Worm (Caenorhabditis elegans) whole organism, L3 larva: ENCODE measurements around the gene tag-10.

ENCODE experiments used
- aly-2 ChIP-seq: fragments of 150-350 bp; optimal IDR thresholded peaks from 2 replicates; lab custom pipeline; 2014; ENCODE audit warnings: missing biosample characterization, missing genetic modification characterization
- ceh-82 ChIP-seq: fragments of 150-350 bp; optimal IDR thresholded peaks from 2 replicates; lab custom pipeline; 2014; ENCODE audit warnings: missing biosample characterization, missing genetic modification characterization
- ceh-9 ChIP-seq: sonication (generic microtip); optimal IDR thresholded peaks from 2 replicates; lab custom pipeline; 2018; ENCODE audit warnings: missing biosample characterization, missing genetic modification characterization
- daf-12 ChIP-seq: fragments of 150-350 bp; optimal IDR thresholded peaks from 2 replicates; lab custom pipeline; 2014; ENCODE audit warnings: missing biosample characterization, missing genetic modification reagents, missing genetic modification characterization
- elt-3 ChIP-seq, 3 experiments: fragments of 150-350 bp in 1 of 3; sonication (generic microtip) in 2 of 3; optimal IDR thresholded peaks; 2 replicates in 2 of 3; 4 replicates in 1 of 3; lab custom pipeline; 2014 to 2017; ENCODE audit warnings: missing biosample characterization in 3 of 3, missing genetic modification characterization in 3 of 3
- fkh-10 ChIP-seq: sonication (generic microtip); optimal IDR thresholded peaks from 2 replicates; lab custom pipeline; 2017; ENCODE audit warnings: missing biosample characterization, missing genetic modification reagents, missing genetic modification characterization
- jun-1 ChIP-seq: fragments of 150-350 bp; optimal IDR thresholded peaks from 2 replicates; lab custom pipeline; 2014; ENCODE audit warnings: missing biosample characterization, missing genetic modification reagents, missing genetic modification characterization
- lin-39 ChIP-seq: fragments of 150-350 bp; optimal IDR thresholded peaks from 2 replicates; lab custom pipeline; 2018; ENCODE audit warnings: missing biosample characterization, missing genetic modification reagents, missing genetic modification characterization
- nfya-1 ChIP-seq: sonication (generic microtip); optimal IDR thresholded peaks from 2 replicates; lab custom pipeline; 2017; ENCODE audit warnings: missing genetic modification characterization, mild to moderate bottlenecking, missing compliant biosample characterization, antibody characterized with exemption, moderate library complexity; ENCODE audit not compliant: insufficient read depth
- nhr-11 ChIP-seq: fragments of 150-350 bp; optimal IDR thresholded peaks from 2 replicates; lab custom pipeline; 2014; ENCODE audit warnings: missing biosample characterization, missing genetic modification characterization
- nhr-237 ChIP-seq: fragments of 150-350 bp; optimal IDR thresholded peaks from 2 replicates; lab custom pipeline; 2014; ENCODE audit warnings: missing biosample characterization, missing genetic modification characterization
- pqm-1 ChIP-seq: fragments of 150-350 bp; optimal IDR thresholded peaks from 2 replicates; lab custom pipeline; 2017; ENCODE audit warnings: missing biosample characterization, missing genetic modification characterization, inconsistent platforms
- ztf-11 ChIP-seq: fragments of 150-350 bp; optimal IDR thresholded peaks from 2 replicates; lab custom pipeline; 2014; ENCODE audit warnings: missing biosample characterization, missing genetic modification characterization

DNA sequence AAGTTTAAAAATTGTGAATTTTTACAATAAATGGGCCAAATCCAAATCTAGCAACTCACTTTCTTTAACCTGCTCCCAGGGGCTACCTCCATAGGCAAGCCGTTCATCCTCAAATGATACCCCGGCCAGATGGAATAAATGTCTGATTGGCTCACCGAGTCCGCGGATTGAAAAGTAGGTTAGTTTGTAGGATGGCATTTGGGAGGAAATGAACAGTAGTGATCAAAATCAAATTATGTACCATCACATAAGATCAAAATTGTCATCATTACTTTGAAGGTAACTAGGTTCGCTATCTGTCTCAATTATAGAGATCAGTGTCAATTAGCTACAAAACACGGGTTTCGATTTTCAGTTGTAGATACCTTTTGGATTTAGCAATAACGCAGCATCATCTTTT, 1.7 kb upstream of the tag-10 start, which contains the start of the genes gst-17 and gst-18:
- TF ChIP-seq pqm-1 (tag; lab: Kevin White, UChicago) (no peak), nhr-237 (tag; lab: Kevin White, UChicago) (no peak), ztf-11 (tag; lab: Kevin White, UChicago) (no peak), ceh-82 (no peak), elt-3 (tag; optimal IDR thresholded peaks at IDR 0.05; lab: Kevin White, UChicago) (no peak), fkh-10 (GFP tag; lab: Kevin White, UChicago) (no peak), nhr-11 (tag; lab: Kevin White, UChicago) (no peak), ceh-9 (tag; lab: Kevin White, UChicago) (no peak), nfya-1 (tag; lab: Kevin White, UChicago) (no peak), lin-39 (tag; lab: Kevin White, UChicago) (no peak), jun-1 (tag; lab: Kevin White, UChicago) (no peak), daf-12 (tag; lab: Kevin White, UChicago) (no peak), aly-2 (no peak)
